Worm (Caenorhabditis elegans) whole organism, young adult: ENCODE measurements around the gene F49F1.2.
"Not testable (repeated sequence)": the region's sequence is repeated elsewhere in the genome, so short reads cannot be mapped to it uniquely, and the experiment has no call there.

Experiments used
- B0019.2 ChIP-seq: fragments of 200-800 bp; sonication (Bioruptor generic); conservative IDR thresholded peaks from 2 replicates; pipeline ENCODE4 v1.3.6; 2022; ENCODE audit warnings: missing genetic modification reagents, missing genetic modification characterization, missing compliant biosample characterization
- B0336.3 ChIP-seq: fragments of 200-800 bp; sonication (Bioruptor generic); IDR thresholded peaks from 2 replicates; pipeline ENCODE4 v1.3.6; 2022; ENCODE audit warnings: missing genetic modification characterization, missing compliant biosample characterization
- D2030.7 ChIP-seq: fragments of 200-800 bp; sonication (Bioruptor generic); IDR thresholded peaks from 2 replicates; pipeline ENCODE4 v1.3.6; 2022; ENCODE audit warnings: missing genetic modification reagents, missing genetic modification characterization, missing compliant biosample characterization
- F23B12.7 ChIP-seq: sonication (generic microtip); optimal IDR thresholded peaks from 2 replicates; lab custom pipeline; 2017; ENCODE audit warnings: missing genetic modification characterization, mild to moderate bottlenecking, missing compliant biosample characterization, antibody characterized with exemption, moderate library complexity; ENCODE audit not compliant: insufficient read depth
- F57C9.4 ChIP-seq: sonication (generic microtip); optimal IDR thresholded peaks from 2 replicates; lab custom pipeline; 2017; ENCODE audit warnings: mild to moderate bottlenecking, missing genetic modification characterization, missing compliant biosample characterization
- Y79H2A.3 ChIP-seq: fragments of 200-800 bp; sonication (Bioruptor generic); conservative IDR thresholded peaks from 2 replicates; pipeline ENCODE4 v1.3.6; 2022; ENCODE audit warnings: missing genetic modification reagents, missing genetic modification characterization, missing compliant biosample characterization
- Y95B8A.8 ChIP-seq: fragments of 200-800 bp; sonication (Bioruptor generic); IDR thresholded peaks from 2 replicates; pipeline ENCODE4 v1.3.6; 2022; ENCODE audit warnings: missing genetic modification reagents, missing genetic modification characterization, missing compliant biosample characterization
- aptf-2 ChIP-seq: fragments of 200-800 bp; sonication (Bioruptor generic); conservative IDR thresholded peaks from 2 replicates; pipeline ENCODE4 v1.3.6; 2022; ENCODE audit warnings: missing genetic modification reagents, missing genetic modification characterization, missing compliant biosample characterization
- aptf-3 ChIP-seq: fragments of 200-800 bp; sonication (Bioruptor generic); IDR thresholded peaks from 2 replicates; pipeline ENCODE4 v1.3.6; 2022; ENCODE audit warnings: missing genetic modification characterization, missing compliant biosample characterization
- athp-1 ChIP-seq: sonication (generic microtip); optimal IDR thresholded peaks from 2 replicates; lab custom pipeline; 2017; ENCODE audit warnings: mild to moderate bottlenecking, missing genetic modification characterization, missing compliant biosample characterization
- attf-3 ChIP-seq: fragments of 200-800 bp; sonication (Bioruptor generic); conservative IDR thresholded peaks from 2 replicates; pipeline ENCODE4 v1.3.6; 2022; ENCODE audit warnings: missing genetic modification reagents, missing genetic modification characterization, missing compliant biosample characterization
- cebp-2 ChIP-seq: fragments of 200-800 bp; sonication (Bioruptor generic); IDR thresholded peaks from 2 replicates; pipeline ENCODE4 v1.3.6; 2022; ENCODE audit warnings: missing genetic modification characterization, missing compliant biosample characterization
- ceh-100 ChIP-seq: fragments of 200-800 bp; sonication (Bioruptor generic); IDR thresholded peaks from 2 replicates; pipeline ENCODE4 v1.3.6; 2022; ENCODE audit warnings: missing genetic modification reagents, missing genetic modification characterization, missing compliant biosample characterization
- ceh-27 ChIP-seq: fragments of 200-800 bp; sonication (Bioruptor generic); optimal IDR thresholded peaks from 2 replicates; lab custom pipeline; 2018; ENCODE audit warnings: mild to moderate bottlenecking, missing genetic modification characterization, moderate library complexity, missing compliant biosample characterization
- ceh-58 ChIP-seq: fragments of 200-800 bp; sonication (Bioruptor generic); IDR thresholded peaks from 2 replicates; pipeline ENCODE4 v1.3.6; 2022; ENCODE audit warnings: missing genetic modification characterization, missing compliant biosample characterization
- dpff-1 ChIP-seq: sonication (generic microtip); optimal IDR thresholded peaks from 2 replicates; lab custom pipeline; 2017; ENCODE audit warnings: mild to moderate bottlenecking, missing genetic modification characterization, missing compliant biosample characterization
- egrh-3 ChIP-seq: fragments of 200-800 bp; sonication (Bioruptor generic); IDR thresholded peaks from 2 replicates; pipeline ENCODE4 v1.3.6; 2022; ENCODE audit warnings: missing genetic modification reagents, missing genetic modification characterization, missing compliant biosample characterization
- hmg-1.2 ChIP-seq: fragments of 200-800 bp; sonication (Bioruptor generic); IDR thresholded peaks from 2 replicates; pipeline ENCODE4 v1.3.6; 2022; ENCODE audit warnings: missing genetic modification reagents, missing genetic modification characterization, missing compliant biosample characterization
- hrde-1 ChIP-seq: sonication (generic microtip); optimal IDR thresholded peaks from 2 replicates; lab custom pipeline; 2016; ENCODE audit warnings: missing genetic modification characterization, mild to moderate bottlenecking, missing compliant biosample characterization, moderate library complexity, missing genotype, missing genetic modification reagents, borderline replicate concordance
- let-607 ChIP-seq, 2 experiments: fragments of 200-800 bp in 1 of 2; sonication (Bioruptor generic) in 1 of 2; sonication (generic microtip) in 1 of 2; optimal IDR thresholded peaks; 2 replicates each; lab custom pipeline; 2016 to 2018; ENCODE audit warnings: mild to moderate bottlenecking in 2 of 2, missing compliant biosample characterization in 2 of 2, missing genetic modification characterization in 2 of 2, moderate library complexity in 2 of 2, missing genotype in 1 of 2
- lsl-1 ChIP-seq: fragments of 200-800 bp; sonication (Bioruptor generic); optimal IDR thresholded peaks from 2 replicates; lab custom pipeline; 2018; ENCODE audit warnings: mild to moderate bottlenecking, missing genetic modification characterization, moderate library complexity, missing compliant biosample characterization
- nhr-120 ChIP-seq: fragments of 200-800 bp; sonication (Bioruptor generic); IDR thresholded peaks from 2 replicates; pipeline ENCODE4 v1.3.6; 2022; ENCODE audit warnings: missing genetic modification characterization, missing compliant biosample characterization
- nhr-80 ChIP-seq: sonication (generic microtip); optimal IDR thresholded peaks from 2 replicates; lab custom pipeline; 2016; ENCODE audit warnings: missing genetic modification characterization, missing compliant biosample characterization
- nhr-90 ChIP-seq: sonication (generic microtip); optimal IDR thresholded peaks from 2 replicates; lab custom pipeline; 2016; ENCODE audit warnings: missing genotype, mild to moderate bottlenecking, missing genetic modification characterization, missing compliant biosample characterization
- pbrm-1 ChIP-seq: fragments of 200-800 bp; sonication (Bioruptor generic); IDR thresholded peaks from 2 replicates; pipeline ENCODE4 v1.3.6; 2022; ENCODE audit warnings: missing genetic modification reagents, missing genetic modification characterization, missing compliant biosample characterization
- pha-4 ChIP-seq: fragments of 150-350 bp; sonication (generic microtip); optimal IDR thresholded peaks from 2 replicates; lab custom pipeline; 2014; ENCODE audit warnings: missing biosample characterization, missing genetic modification reagents, missing genetic modification characterization
- rcor-1 ChIP-seq: fragments of 200-800 bp; sonication (Bioruptor generic); IDR thresholded peaks from 2 replicates; pipeline ENCODE4 v1.3.6; 2022; ENCODE audit warnings: missing genetic modification reagents, missing genetic modification characterization, missing compliant biosample characterization
- repo-1 ChIP-seq: sonication (generic microtip); optimal IDR thresholded peaks from 2 replicates; lab custom pipeline; 2017; ENCODE audit warnings: mild to moderate bottlenecking, missing genetic modification characterization, missing compliant biosample characterization
- rpc-1 ChIP-seq, 2 experiments: fragments of 150-350 bp in 1 of 2; sonication (generic microtip) in 1 of 2; optimal IDR thresholded peaks; 2 replicates each; lab custom pipeline; 2014 to 2018; ENCODE audit warnings: missing biosample characterization in 1 of 2, missing genetic modification characterization in 1 of 2, missing genetic modification reagents in 1 of 2, missing genotype in 1 of 2
- snpc-1.1 ChIP-seq: sonication (generic microtip); optimal IDR thresholded peaks from 2 replicates; lab custom pipeline; 2017; ENCODE audit warnings: missing genetic modification characterization, mild to moderate bottlenecking, missing compliant biosample characterization, antibody characterized with exemption, moderate library complexity, missing genotype, missing genetic modification reagents; ENCODE audit not compliant: insufficient read depth
- snpc-3.4 ChIP-seq: sonication (generic microtip); optimal IDR thresholded peaks from 2 replicates; lab custom pipeline; 2017; ENCODE audit warnings: missing genetic modification characterization, mild to moderate bottlenecking, missing compliant biosample characterization, antibody characterized with exemption, moderate library complexity, missing genotype, missing genetic modification reagents
- tbp1 ChIP-seq: fragments of 200-800 bp; sonication (Bioruptor generic); optimal IDR thresholded peaks from 2 replicates; lab custom pipeline; 2018; ENCODE audit warnings: mild to moderate bottlenecking, missing genetic modification characterization, missing compliant biosample characterization
- tlf-1 ChIP-seq: fragments of 200-800 bp; sonication (Bioruptor generic); optimal IDR thresholded peaks from 2 replicates; lab custom pipeline; 2018; ENCODE audit warnings: mild to moderate bottlenecking, missing genetic modification characterization, missing compliant biosample characterization
- zim-3 ChIP-seq: sonication (generic microtip); optimal IDR thresholded peaks from 2 replicates; lab custom pipeline; 2017; ENCODE audit warnings: mild to moderate bottlenecking, missing genetic modification characterization, moderate library complexity, missing compliant biosample characterization
- ztf-3 ChIP-seq: fragments of 200-800 bp; sonication (Bioruptor generic); optimal IDR thresholded peaks from 2 replicates; lab custom pipeline; 2018; ENCODE audit warnings: mild to moderate bottlenecking, missing genetic modification characterization, missing compliant biosample characterization
- ztf-6 ChIP-seq: fragments of 200-800 bp; sonication (Bioruptor generic); IDR thresholded peaks from 2 replicates; pipeline ENCODE4 v1.3.6; 2022; ENCODE audit warnings: missing genetic modification reagents, missing genetic modification characterization, missing compliant biosample characterization

Gene F49F1.2

DNA sequence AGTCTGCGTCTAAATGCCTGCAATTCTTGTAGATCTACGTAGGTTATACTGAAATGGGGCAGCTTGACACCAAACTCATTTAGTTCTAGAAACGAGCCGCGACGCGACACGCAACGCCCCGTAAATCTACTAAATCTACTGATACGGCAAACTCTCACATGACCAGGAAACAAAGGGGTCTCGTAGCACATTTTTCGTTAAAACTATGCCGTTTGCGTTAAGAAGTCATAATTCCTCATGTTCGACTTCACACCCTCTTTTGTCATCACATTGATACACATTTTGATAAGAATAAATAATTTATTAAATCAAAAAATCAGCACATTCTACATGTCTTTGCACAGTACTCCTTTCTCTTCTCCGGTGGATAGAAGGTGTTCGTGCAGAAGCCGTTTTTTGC, 5.3 kb downstream of the F49F1.2 start:
- TF ChIP-seq nhr-80 (tag; lab: Kevin White, UChicago) (peak; percentile 19), pbrm-1 (GFP tag; lab: Robert Waterston, UW) (no peak)

DNA sequence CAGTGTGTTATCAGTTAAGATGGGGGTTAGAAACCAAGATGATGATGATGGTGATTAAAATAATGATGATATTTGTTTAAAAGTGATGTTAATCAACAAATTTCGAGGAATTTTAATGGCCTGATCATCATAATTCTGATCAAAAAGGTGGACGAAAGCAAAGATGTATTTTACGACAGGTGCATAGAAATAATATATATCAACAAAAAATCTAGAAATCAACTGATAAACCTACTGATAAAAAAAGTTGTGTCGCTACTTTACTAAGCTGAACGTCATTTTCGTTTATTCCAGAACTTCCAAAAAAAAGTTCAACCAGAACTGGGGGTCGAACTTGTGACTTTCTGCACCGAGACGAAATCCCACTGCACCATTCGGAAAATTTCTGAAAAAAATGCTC, 7.3 kb downstream of the F49F1.2 start, which contains the start of gene mul-1:
mul-1 (minus strand) TSS at position 84 of the 400 bp plus-strand sequence.
- TF ChIP-seq ztf-3 (GFP tag; lab: Kevin White, UChicago) (no peak), rcor-1 (GFP tag; lab: Robert Waterston, UW) (no peak), nhr-80 (tag; lab: Kevin White, UChicago) (peak; percentile 46)

- not testable (repeated sequence) for TF ChIP-seq hrde-1; cebp-2; athp-1 (tag; lab: Kevin White, UChicago)
Measured at ce11 chrIV:4125657-4126056, 9.9 kb downstream of the F49F1.2 start, which contains the start of gene F49F1.7. Gene F49F1.7 (minus strand): TSS chrIV:4125757.

ce11 chrIV:4135744-4136143, 20.0 kb downstream of the F49F1.2 start, which contains the start of gene F49F1.17:
Gene F49F1.17 (minus strand): TSS chrIV:4135844.
- TF ChIP-seq tbp1, result no peak
- no peak for TF ChIP-seq nhr-120
- TF ChIP-seq dpff-1 (tag; lab: Kevin White, UChicago), result no peak
- TF ChIP-seq snpc-1.1, result no peak
- TF ChIP-seq ceh-58 (GFP tag; lab: Robert Waterston, UW), result no peak
- TF ChIP-seq Y95B8A.8 (GFP tag; lab: Robert Waterston, UW), result no peak
- no peak for TF ChIP-seq B0336.3 (GFP tag; lab: Robert Waterston, UW)
- TF ChIP-seq ztf-6 (GFP tag; lab: Robert Waterston, UW), result no peak
- no peak for TF ChIP-seq F57C9.4 (tag; lab: Kevin White, UChicago)
- no peak for TF ChIP-seq lsl-1 (GFP tag; lab: Kevin White, UChicago)
- no peak for TF ChIP-seq repo-1 (tag; lab: Kevin White, UChicago)
- no peak for TF ChIP-seq attf-3 (GFP tag; lab: Robert Waterston, UW)
- no peak for TF ChIP-seq zim-3 (tag; lab: Kevin White, UChicago)
- TF ChIP-seq ceh-100 (GFP tag; lab: Robert Waterston, UW), result no peak
- no peak for TF ChIP-seq aptf-2
- no peak for TF ChIP-seq ceh-27 (GFP tag; lab: Kevin White, UChicago)
- TF ChIP-seq cebp-2, result no peak
- TF ChIP-seq D2030.7, result no peak
- no peak for TF ChIP-seq tlf-1 (GFP tag; lab: Kevin White, UChicago)

ce11 chrIV:4137472-4137871, 21.7 kb downstream of the F49F1.2 start, which contains the start of gene F49F1.9:
Gene F49F1.9 (minus strand): TSS chrIV:4137572.
- no peak for TF ChIP-seq B0019.2
- TF ChIP-seq hmg-1.2 (GFP tag; lab: Robert Waterston, UW), result no peak
- TF ChIP-seq cebp-2, result no peak
- TF ChIP-seq egrh-3 (GFP tag; lab: Robert Waterston, UW), result no peak
- no peak for TF ChIP-seq zim-3 (tag; lab: Kevin White, UChicago)
- TF ChIP-seq rcor-1 (GFP tag; lab: Robert Waterston, UW), result no peak
- no peak for TF ChIP-seq aptf-3 (GFP tag; lab: Robert Waterston, UW)
- no peak for TF ChIP-seq let-607 (tag; optimal IDR thresholded peaks at IDR 0.05; lab: Kevin White, UChicago)
- TF ChIP-seq F23B12.7 (tag; lab: Kevin White, UChicago), result no peak
- no peak for TF ChIP-seq pha-4 (tag; lab: Kevin White, UChicago)
- no peak for TF ChIP-seq rpc-1 (optimal IDR thresholded peaks at IDR 0.05; lab: Kevin White, UChicago)
- TF ChIP-seq rpc-1 (tag; optimal IDR thresholded peaks at IDR 0.05; lab: Kevin White, UChicago), result no peak
- no peak for TF ChIP-seq Y79H2A.3
- no peak for TF ChIP-seq nhr-90 (tag; lab: Kevin White, UChicago)
- no peak for TF ChIP-seq snpc-3.4 (tag; lab: Kevin White, UChicago)
- TF ChIP-seq, all 124 proteins: peak for 0
